Worm (Caenorhabditis elegans): ENCODE measurements around the gene F53A9.8.

DNA sequence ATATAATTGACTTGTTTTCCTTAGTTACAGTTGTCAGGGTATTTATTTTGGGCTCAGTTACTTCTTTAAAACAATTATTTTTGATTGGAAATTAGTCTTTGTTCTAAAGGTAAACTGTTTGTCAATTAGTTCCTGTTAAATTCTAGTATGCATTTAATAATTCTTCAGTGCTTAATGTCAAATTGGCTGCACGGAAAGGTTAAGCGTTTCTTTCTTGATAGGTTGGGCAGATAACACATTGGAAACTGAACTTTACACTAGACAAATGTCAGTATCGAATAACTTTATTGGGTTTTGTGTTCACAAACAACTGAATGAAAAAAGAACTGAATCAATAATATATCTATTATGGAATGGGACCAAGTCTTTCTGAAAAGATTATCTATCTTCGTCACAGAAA is 3.9 kb downstream of the F53A9.8 start:
- no peak for TF ChIP-seq hlh-8 (tag; optimal IDR thresholded peaks at IDR 0.05)
- TF ChIP-seq ceh-24 (tag; optimal IDR thresholded peaks at IDR 0.05) = no peak
- no peak for TF ChIP-seq pag-3 (tag; optimal IDR thresholded peaks at IDR 0.05; ENCODE audit: borderline replicate concordance)
- TF ChIP-seq sox-4 (tag; optimal IDR thresholded peaks at IDR 0.05) = no peak

Data from whole organism, late embryonic.